Worm (Caenorhabditis elegans): ENCODE data around the gene srsx-13.

srsx-13 gene

ce11 chrV:4937337-4937736, 45.7 kb downstream of the srsx-13 start:
- TF ChIP-seq ceh-36 (tag; optimal IDR thresholded peaks at IDR 0.05) (no peak), ets-7 (tag; optimal IDR thresholded peaks at IDR 0.05) (no peak), tbx-37 (GFP tag; conservative IDR thresholded peaks at IDR 0.05) (no peak), scrt-1 (GFP tag; IDR thresholded peaks at IDR 0.05) (no peak), F13C5.2 (tag; optimal IDR thresholded peaks at IDR 0.05) (no peak), pes-1 (GFP tag; IDR thresholded peaks at IDR 0.05) (no peak), hnd-1 (tag; optimal IDR thresholded peaks at IDR 0.05) (no peak), flt-1 (GFP tag; IDR thresholded peaks at IDR 0.05) (no peak), hmg-4 (GFP tag; optimal IDR thresholded peaks at IDR 0.05) (no peak), hmbx-1 (tag; optimal IDR thresholded peaks at IDR 0.05) (no peak), aly-1 (tag; optimal IDR thresholded peaks at IDR 0.05) (no peak), sea-1 (GFP tag; conservative IDR thresholded peaks at IDR 0.05) (no peak)

ce11 chrV:4935096-4935495, 47.9 kb downstream of the srsx-13 start:
- TF ChIP-seq hmbx-1 (tag; optimal IDR thresholded peaks at IDR 0.05) = no peak
- no peak for TF ChIP-seq aly-1 (tag; optimal IDR thresholded peaks at IDR 0.05)
- no peak for TF ChIP-seq flt-1 (GFP tag; IDR thresholded peaks at IDR 0.05)
- TF ChIP-seq hmg-4 (GFP tag; optimal IDR thresholded peaks at IDR 0.05) = no peak
- TF ChIP-seq ceh-36 (tag; optimal IDR thresholded peaks at IDR 0.05) = no peak
- TF ChIP-seq ama-1 (optimal IDR thresholded peaks at IDR 0.05) = no peak
- no peak for TF ChIP-seq tra-4 (tag; optimal IDR thresholded peaks at IDR 0.05)
- no peak for TF ChIP-seq hnd-1 (tag; optimal IDR thresholded peaks at IDR 0.05)
- no peak for TF ChIP-seq ets-7 (tag; optimal IDR thresholded peaks at IDR 0.05)

- TF ChIP-seq hmg-4 (GFP tag; optimal IDR thresholded peaks at IDR 0.05) (no peak), aly-1 (tag; optimal IDR thresholded peaks at IDR 0.05) (no peak), scrt-1 (GFP tag; IDR thresholded peaks at IDR 0.05) (no peak), pes-1 (GFP tag; IDR thresholded peaks at IDR 0.05) (no peak), flt-1 (GFP tag; IDR thresholded peaks at IDR 0.05) (no peak), ceh-36 (tag; optimal IDR thresholded peaks at IDR 0.05) (no peak), F13C5.2 (tag; optimal IDR thresholded peaks at IDR 0.05) (no peak), hnd-1 (tag; optimal IDR thresholded peaks at IDR 0.05) (no peak), tbx-11 (GFP tag; IDR thresholded peaks at IDR 0.05) (no peak), B0310.2 (tag; optimal IDR thresholded peaks at IDR 0.05) (no peak), ceh-13 (GFP tag; optimal IDR thresholded peaks at IDR 0.05) (no peak), sea-1 (GFP tag; conservative IDR thresholded peaks at IDR 0.05) (no peak), hmbx-1 (tag; optimal IDR thresholded peaks at IDR 0.05) (no peak), tra-4 (tag; optimal IDR thresholded peaks at IDR 0.05) (no peak)
Measured at ce11 chrV:4934406-4934805, 48.6 kb downstream of the srsx-13 start, which contains the start of gene catp-2. catp-2 (plus strand) TSS chrV:4934706.

ce11 chrV:4933268-4933667, 49.7 kb downstream of the srsx-13 start:
- TF ChIP-seq tbx-37 (GFP tag; conservative IDR thresholded peaks at IDR 0.05) = no peak
- TF ChIP-seq sea-1 (GFP tag; conservative IDR thresholded peaks at IDR 0.05) = no peak
- no peak for TF ChIP-seq B0310.2 (tag; optimal IDR thresholded peaks at IDR 0.05)
- TF ChIP-seq F13C5.2 (tag; optimal IDR thresholded peaks at IDR 0.05) = no peak
- no peak for TF ChIP-seq ceh-13 (GFP tag; optimal IDR thresholded peaks at IDR 0.05)

ce11 chrV:4932814-4933213, 50.2 kb downstream of the srsx-13 start, which contains the start of gene C02E7.10:
C02E7.10 (minus strand) TSS chrV:4933045.
- TF ChIP-seq hmg-4 (GFP tag; optimal IDR thresholded peaks at IDR 0.05) (no peak), flt-1 (GFP tag; IDR thresholded peaks at IDR 0.05) (no peak), ceh-36 (tag; optimal IDR thresholded peaks at IDR 0.05) (no peak), ets-7 (tag; optimal IDR thresholded peaks at IDR 0.05) (no peak), scrt-1 (GFP tag; IDR thresholded peaks at IDR 0.05) (no peak), tra-4 (tag; optimal IDR thresholded peaks at IDR 0.05) (no peak), ceh-13 (GFP tag; optimal IDR thresholded peaks at IDR 0.05) (no peak), F13C5.2 (tag; optimal IDR thresholded peaks at IDR 0.05) (no peak), tbx-11 (GFP tag; IDR thresholded peaks at IDR 0.05) (no peak), pes-1 (GFP tag; IDR thresholded peaks at IDR 0.05) (no peak), tbx-37 (GFP tag; conservative IDR thresholded peaks at IDR 0.05) (no peak), ama-1 (optimal IDR thresholded peaks at IDR 0.05) (no peak)
